Fruit fly (Drosophila melanogaster) whole organism, embryonic: ENCODE measurements around the gene tup.

Source experiments
- Asciz ChIP-seq: fragments of 200-800 bp; sonication (Bioruptor generic); optimal IDR thresholded peaks from 2 replicates; lab custom pipeline; 2017; ENCODE audit warnings: missing biosample characterization, mild to moderate bottlenecking, missing genetic modification characterization, missing genetic modification reagents
- CG10209 ChIP-seq: fragments of 200-800 bp; sonication (Bioruptor generic); optimal IDR thresholded peaks from 3 replicates; lab custom pipeline; 2017; ENCODE audit warnings: missing biosample characterization, mild to moderate bottlenecking, missing genetic modification characterization, missing genetic modification reagents
- CG10959 ChIP-seq: fragments of 200-800 bp; sonication (Bioruptor generic); IDR thresholded peaks from 2 replicates; pipeline ENCODE4 v1.3.6; 2022; ENCODE audit warnings: missing biosample characterization, missing genetic modification characterization
- CG11093 ChIP-seq: fragments of 200-800 bp; sonication (Bioruptor generic); IDR thresholded peaks from 3 replicates; pipeline ENCODE4 v1.3.6; 2022; ENCODE audit warnings: missing biosample characterization, missing genetic modification characterization
- CG11247 ChIP-seq: fragments of 200-800 bp; sonication (Bioruptor generic); IDR thresholded peaks from 2 replicates; pipeline ENCODE4 v1.3.6; 2022; ENCODE audit warnings: missing biosample characterization, missing genetic modification characterization
- CG11398 ChIP-seq: fragments of 200-800 bp; sonication (Bioruptor generic); optimal IDR thresholded peaks from 2 replicates; lab custom pipeline; 2016; ENCODE audit warnings: missing biosample characterization, missing genetic modification characterization
- CG11723 ChIP-seq: fragments of 200-800 bp; sonication (Bioruptor generic); optimal IDR thresholded peaks from 2 replicates; lab custom pipeline; 2017; ENCODE audit warnings: missing biosample characterization, mild to moderate bottlenecking, missing genetic modification characterization
- CG12299 ChIP-seq: fragments of 200-800 bp; sonication (Bioruptor generic); optimal IDR thresholded peaks from 2 replicates; lab custom pipeline; 2018; ENCODE audit warnings: missing biosample characterization, mild to moderate bottlenecking, missing genetic modification characterization
- CG1233 ChIP-seq: fragments of 200-800 bp; sonication (Bioruptor generic); optimal IDR thresholded peaks from 4 replicates; lab custom pipeline; 2018; ENCODE audit warnings: missing biosample characterization, mild to moderate bottlenecking, missing genetic modification characterization
- CG15011 ChIP-seq: fragments of 200-800 bp; sonication (Bioruptor generic); optimal IDR thresholded peaks from 3 replicates; lab custom pipeline; 2018; ENCODE audit warnings: missing biosample characterization, mild to moderate bottlenecking, missing genetic modification characterization
- CG15696 ChIP-seq: fragments of 200-800 bp; sonication (Bioruptor generic); optimal IDR thresholded peaks from 2 replicates; lab custom pipeline; 2019; ENCODE audit warnings: missing biosample characterization, mild to moderate bottlenecking, missing genetic modification characterization, moderate library complexity
- CG17385 ChIP-seq: fragments of 200-800 bp; sonication (Bioruptor generic); optimal IDR thresholded peaks from 3 replicates; lab custom pipeline; 2018; ENCODE audit warnings: missing biosample characterization, mild to moderate bottlenecking, missing genetic modification characterization
- CG18619 ChIP-seq: fragments of 200-800 bp; sonication (Bioruptor generic); optimal IDR thresholded peaks from 3 replicates; lab custom pipeline; 2017; ENCODE audit warnings: missing biosample characterization, mild to moderate bottlenecking, missing genetic modification characterization
- CG2678 ChIP-seq: fragments of 200-800 bp; sonication (Bioruptor generic); optimal IDR thresholded peaks from 3 replicates; lab custom pipeline; 2019; ENCODE audit warnings: missing biosample characterization, mild to moderate bottlenecking, missing genetic modification characterization, moderate library complexity
- CG31224 ChIP-seq: fragments of 200-800 bp; sonication (Bioruptor generic); IDR thresholded peaks from 2 replicates; pipeline ENCODE4 v1.3.6; 2022; ENCODE audit warnings: missing biosample characterization, missing genetic modification characterization
- CG31441 ChIP-seq: fragments of 200-800 bp; sonication (Bioruptor generic); IDR thresholded peaks from 2 replicates; pipeline ENCODE4 v1.3.6; 2022; ENCODE audit warnings: missing biosample characterization, missing genetic modification characterization
- CG32772 ChIP-seq: fragments of 200-800 bp; sonication (Bioruptor generic); IDR thresholded peaks from 2 replicates; pipeline ENCODE4 v1.3.6; 2022; ENCODE audit warnings: missing biosample characterization, missing genetic modification characterization
- CG33557 ChIP-seq: fragments of 200-800 bp; sonication (Bioruptor generic); optimal IDR thresholded peaks from 2 replicates; lab custom pipeline; 2019; ENCODE audit warnings: missing biosample characterization, mild to moderate bottlenecking, missing genetic modification characterization, moderate library complexity
- CG3407 ChIP-seq: fragments of 200-800 bp; sonication (Bioruptor generic); optimal IDR thresholded peaks from 2 replicates; lab custom pipeline; 2018; ENCODE audit warnings: missing biosample characterization, mild to moderate bottlenecking, missing genetic modification characterization
- CG3726 ChIP-seq: fragments of 200-800 bp; sonication (Bioruptor generic); IDR thresholded peaks from 3 replicates; pipeline ENCODE4, ENCODE4 v1.3.6; 2022; ENCODE audit warnings: missing biosample characterization, missing genetic modification characterization
- CG4730 ChIP-seq: fragments of 200-800 bp; sonication (Bioruptor generic); IDR thresholded peaks from 2 replicates; pipeline ENCODE4 v1.3.6; 2022; ENCODE audit warnings: missing biosample characterization, missing genetic modification characterization
- CG6683 ChIP-seq: fragments of 200-800 bp; sonication (Bioruptor generic); optimal IDR thresholded peaks from 2 replicates; lab custom pipeline; 2017; ENCODE audit warnings: missing biosample characterization, mild to moderate bottlenecking, missing genetic modification characterization, missing genetic modification reagents
- CG6813 ChIP-seq: fragments of 200-800 bp; sonication (Bioruptor generic); optimal IDR thresholded peaks from 2 replicates; lab custom pipeline; 2017; ENCODE audit warnings: missing biosample characterization, missing genetic modification characterization, mild to moderate bottlenecking, moderate library complexity, missing genetic modification reagents
- CG7839 ChIP-seq: fragments of 200-800 bp; sonication (Bioruptor generic); optimal IDR thresholded peaks from 3 replicates; lab custom pipeline; 2018; ENCODE audit warnings: missing biosample characterization, mild to moderate bottlenecking, missing genetic modification characterization, moderate library complexity
- CG7987 ChIP-seq: fragments of 200-800 bp; sonication (Bioruptor generic); optimal IDR thresholded peaks from 2 replicates; lab custom pipeline; 2018; ENCODE audit warnings: missing biosample characterization, mild to moderate bottlenecking, missing genetic modification characterization, moderate library complexity
- CG8478 ChIP-seq: fragments of >200 bp; optimal IDR thresholded peaks from 2 replicates; lab custom pipeline; 2018
- CG8924 ChIP-seq: fragments of 200-800 bp; optimal IDR thresholded peaks from 3 replicates; lab custom pipeline; 2019; ENCODE audit warnings: missing biosample characterization, mild to moderate bottlenecking, missing genetic modification characterization, moderate library complexity
- CG8944 ChIP-seq: fragments of 200-800 bp; sonication (Bioruptor generic); optimal IDR thresholded peaks from 3 replicates; lab custom pipeline; 2016; ENCODE audit warnings: missing biosample characterization, missing genetic modification characterization
- CrebB ChIP-seq: fragments of 200-800 bp; sonication (Bioruptor generic); optimal IDR thresholded peaks from 3 replicates; lab custom pipeline; 2018; ENCODE audit warnings: missing biosample characterization, mild to moderate bottlenecking, missing genetic modification characterization
- D ChIP-seq, 2 experiments: fragments of 200-800 bp in 1 of 2; fragments of >200 bp in 1 of 2; sonication (Bioruptor generic) in 1 of 2; optimal IDR thresholded peaks; 2 replicates in 1 of 2; 3 replicates in 1 of 2; lab custom pipeline; 2017; ENCODE audit warnings: mild to moderate bottlenecking in 1 of 2, missing biosample characterization in 1 of 2, missing genetic modification characterization in 1 of 2, missing genetic modification reagents in 1 of 2
- Doc2 ChIP-seq: fragments of 200-800 bp; sonication (Bioruptor generic); IDR thresholded peaks from 2 replicates; pipeline ENCODE4 v1.3.6; 2022; ENCODE audit warnings: missing biosample characterization, missing genetic modification characterization
- Fer1 ChIP-seq: fragments of 200-800 bp; sonication (Bioruptor generic); optimal IDR thresholded peaks from 2 replicates; lab custom pipeline; 2017; ENCODE audit warnings: missing biosample characterization, mild to moderate bottlenecking, missing genetic modification characterization
- H15 ChIP-seq: fragments of 200-800 bp; sonication (Bioruptor generic); IDR thresholded peaks from 3 replicates; pipeline ENCODE4 v1.3.6; 2022; ENCODE audit warnings: missing biosample characterization, missing genetic modification characterization
- HHEX ChIP-seq: fragments of 200-800 bp; sonication (Bioruptor generic); optimal IDR thresholded peaks from 3 replicates; lab custom pipeline; 2017; ENCODE audit warnings: missing biosample characterization, mild to moderate bottlenecking, missing genetic modification characterization, missing genetic modification reagents
- HLH3B ChIP-seq: fragments of 200-800 bp; sonication (Bioruptor generic); IDR thresholded peaks from 2 replicates; pipeline ENCODE4 v1.3.6; 2022; ENCODE audit warnings: missing biosample characterization, missing genetic modification characterization
- HLHmδ ChIP-seq: fragments of 200-800 bp; sonication (Bioruptor generic); optimal IDR thresholded peaks from 2 replicates; lab custom pipeline; 2018; ENCODE audit warnings: missing biosample characterization, mild to moderate bottlenecking, missing genetic modification characterization, moderate library complexity
- Jarid2 ChIP-seq: fragments of 200-800 bp; sonication (Bioruptor generic); optimal IDR thresholded peaks from 3 replicates; lab custom pipeline; 2017; ENCODE audit warnings: mild to moderate bottlenecking, missing biosample characterization, missing genetic modification reagents, missing genetic modification characterization
- Lhr ChIP-seq: fragments of 200-800 bp; sonication (Bioruptor generic); optimal IDR thresholded peaks from 3 replicates; lab custom pipeline; 2017; ENCODE audit warnings: mild to moderate bottlenecking, missing biosample characterization, missing genetic modification reagents, missing genetic modification characterization
- MTF-1 ChIP-seq: fragments of 200-800 bp; sonication (Bioruptor generic); optimal IDR thresholded peaks from 2 replicates; lab custom pipeline; 2018; ENCODE audit warnings: missing biosample characterization, mild to moderate bottlenecking, missing genetic modification characterization, borderline replicate concordance
- Mes4 ChIP-seq: fragments of 200-800 bp; sonication (Bioruptor generic); optimal IDR thresholded peaks from 2 replicates; lab custom pipeline; 2016; ENCODE audit warnings: missing biosample characterization, missing genetic modification characterization
- Spps ChIP-seq: fragments of 200-800 bp; sonication (Bioruptor generic); optimal IDR thresholded peaks from 2 replicates; lab custom pipeline; 2018; ENCODE audit warnings: missing biosample characterization, mild to moderate bottlenecking, missing genetic modification characterization
- Trl ChIP-seq, 3 experiments: fragments of >200 bp in 2 of 3; fragments of 200-800 bp in 1 of 3; sonication (Bioruptor generic) in 1 of 3; optimal IDR thresholded peaks; 2 replicates in 1 of 3; 3 replicates in 2 of 3; lab custom pipeline; 2016 to 2017; ENCODE audit warnings: missing biosample characterization in 1 of 3, missing genetic modification characterization in 1 of 3
- disco-r ChIP-seq: fragments of 200-800 bp; sonication (Bioruptor generic); optimal IDR thresholded peaks from 2 replicates; lab custom pipeline; 2016; ENCODE audit warnings: missing biosample characterization, missing genetic modification characterization
- ems ChIP-seq: fragments of 200-800 bp; sonication (Bioruptor generic); optimal IDR thresholded peaks from 3 replicates; lab custom pipeline; 2016; ENCODE audit warnings: missing biosample characterization, missing genetic modification characterization
- gsb-n ChIP-seq: fragments of 200-800 bp; sonication (Bioruptor generic); optimal IDR thresholded peaks from 3 replicates; lab custom pipeline; 2018; ENCODE audit warnings: missing biosample characterization, mild to moderate bottlenecking, missing genetic modification characterization
- insv ChIP-seq, 2 experiments: fragments of 200-800 bp; sonication (Bioruptor generic); optimal IDR thresholded peaks; 3 replicates each; lab custom pipeline; 2016 to 2018; ENCODE audit warnings: missing biosample characterization in 2 of 2, missing genetic modification characterization in 2 of 2
- kni ChIP-seq: fragments of 200-800 bp; sonication (Bioruptor generic); optimal IDR thresholded peaks from 3 replicates; lab custom pipeline; 2017; ENCODE audit warnings: mild to moderate bottlenecking, missing biosample characterization, missing genetic modification reagents, missing genetic modification characterization
- knrl ChIP-seq: fragments of 200-800 bp; sonication (Bioruptor generic); IDR thresholded peaks from 3 replicates; pipeline ENCODE4 v1.3.6; 2022; ENCODE audit warnings: missing biosample characterization, missing genetic modification characterization; ENCODE audit not compliant: partially characterized antibody
- slou ChIP-seq: fragments of 200-800 bp; sonication (Bioruptor generic); optimal IDR thresholded peaks from 3 replicates; lab custom pipeline; 2016; ENCODE audit warnings: missing biosample characterization, missing genetic modification characterization

tup gene

dm6 chr2L:18822805-18823204 lies 58.3 kb downstream of the tup start (continued):
- TF ChIP-seq CG15696 (peak; percentile 77), Doc2 (GFP tag; lab: Robert Waterston, UW) (no peak), CG8478 (no peak), ems (no peak), disco-r (no peak), CG11723 (peak; percentile 39), Jarid2 (GFP tag; lab: Kevin White, UChicago) (no peak), Lhr (GFP tag; lab: Kevin White, UChicago) (peak; percentile 50), Spps (tag; lab: Kevin White, UChicago) (peak; percentile 3), HHEX (GFP tag; lab: Kevin White, UChicago) (peak; percentile 71), CG6683 (GFP tag; lab: Kevin White, UChicago) (peak; percentile 26), CG17385 (GFP tag; lab: Kevin White, UChicago) (peak; percentile 22), knrl (GFP tag; lab: Robert Waterston, UW) (no peak), CG8944 (GFP tag; lab: Kevin White, UChicago) (peak; percentile 17), CG10959 (GFP tag; lab: Robert Waterston, UW) (peak; percentile 41; the same call in 1 of the 2 replicates), slou (peak; percentile 28), CG31224 (GFP tag; lab: Robert Waterston, UW) (0 out of 2 replicates have a peak, but pooled peaks have one; percentile 14), gsb-n (tag; lab: Kevin White, UChicago) (peak; percentile 48), D (optimal IDR thresholded peaks at IDR 0.05; lab: Kevin White, UChicago) (no peak), D (GFP tag; optimal IDR thresholded peaks at IDR 0.05; lab: Kevin White, UChicago) (peak; percentile 60), CG6813 (GFP tag; lab: Kevin White, UChicago) (peak; percentile 80), MTF-1 (GFP tag; lab: Kevin White, UChicago) (peak; percentile 86), H15 (GFP tag; lab: Robert Waterston, UW) (0 out of 3 replicates have a peak, but pooled peaks have one; percentile 26), CG8924 (peak; percentile 8), Asciz (peak; percentile 71), kni (GFP tag; lab: Kevin White, UChicago) (peak; percentile 87), Fer1 (peak; percentile 50), HLH3B (GFP tag; lab: Robert Waterston, UW) (peak; percentile 21; the same call in 1 of the 2 replicates), CrebB (tag; lab: Kevin White, UChicago) (peak; percentile 57), CG3726 (GFP tag; lab: Robert Waterston, UW) (no peak), CG18619 (GFP tag; lab: Kevin White, UChicago) (peak; percentile 41), CG11093 (GFP tag; lab: Robert Waterston, UW) (peak; percentile 47; the same call in 1 of the 3 replicates), insv (GFP tag; optimal IDR thresholded peaks at IDR 0.05; lab: Kevin White, UChicago) (peak in 1 of 2 experiments; percentile 14), CG15011 (GFP tag; lab: Kevin White, UChicago) (peak; percentile 45), CG10209 (GFP tag; lab: Kevin White, UChicago) (peak; percentile 54), CG31441 (GFP tag; lab: Robert Waterston, UW) (peak; percentile 27; the same call in 1 of the 2 replicates), CG33557 (GFP tag; lab: Kevin White, UChicago) (peak; percentile 88), CG32772 (GFP tag; lab: Robert Waterston, UW) (no peak), CG11398 (peak; percentile 18), CG12299 (tag; lab: Kevin White, UChicago) (no peak), Mes4 (GFP tag; lab: Kevin White, UChicago) (peak; percentile 42), Trl (optimal IDR thresholded peaks at IDR 0.05; lab: Kevin White, UChicago) (no peak), Trl (GFP tag; optimal IDR thresholded peaks at IDR 0.05; lab: Kevin White, UChicago) (peak; percentile 46), HLHmδ (peak; percentile 74), CG2678 (tag; lab: Kevin White, UChicago) (peak; percentile 54), CG4730 (0 out of 2 replicates have a peak, but pooled peaks have one; percentile 15), CG7987 (peak; percentile 91), CG3407 (peak; percentile 76), CG1233 (peak; percentile 73), CG7839 (no peak), CG11247 (peak; percentile 29; the same call in 1 of the 2 replicates)
